Worm (Caenorhabditis elegans) whole organism, L4 larva: ENCODE data around the gene Y7A5A.2.

Source experiments
- egl-43 ChIP-seq: fragments of 200-800 bp; sonication (Bioruptor generic); IDR thresholded peaks from 2 replicates; pipeline ENCODE4 v1.3.6; 2022; ENCODE audit warnings: missing genetic modification reagents, missing genetic modification characterization, missing compliant biosample characterization
- nhr-237 ChIP-seq: sonication (generic microtip); optimal IDR thresholded peaks from 2 replicates; lab custom pipeline; 2017; ENCODE audit warnings: missing biosample characterization, missing genetic modification characterization

- TF ChIP-seq nhr-237 (tag; lab: Kevin White, UChicago) (no peak), egl-43 (GFP tag; lab: Robert Waterston, UW) (no peak)
Measured at ce11 chrX:15742310-15742709, 30.2 kb downstream of the Y7A5A.2 start, which contains the start of gene nhr-255.
